Fruit fly (Drosophila melanogaster): ENCODE measurements around the gene GABA-B-R2.

DNA sequence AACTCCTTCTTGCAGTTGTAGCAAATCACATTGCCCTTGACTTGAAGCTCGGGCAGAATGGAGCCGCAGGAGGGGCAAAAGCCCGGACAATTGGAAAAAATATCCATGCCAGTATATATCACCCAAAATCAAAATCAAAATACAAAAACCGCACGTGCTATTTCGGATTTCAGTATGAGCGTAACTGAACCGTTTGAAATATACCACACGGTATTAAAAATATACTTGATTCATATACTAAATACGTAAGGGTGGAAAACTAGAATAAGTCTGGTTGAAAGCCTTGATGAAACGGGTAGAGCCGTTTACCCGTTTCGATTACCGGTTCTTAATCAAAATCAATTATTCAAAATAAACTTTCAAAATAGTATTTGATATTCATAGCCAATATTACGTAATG is 2.0 kb upstream of the GABA-B-R2 start, which contains the start of gene Polr1H:
- TF ChIP-seq CG12605 (GFP tag; IDR thresholded peaks at IDR 0.05) (no peak), CG9948 (tag; optimal IDR thresholded peaks at IDR 0.05) (no peak), CG10348 (GFP tag; IDR thresholded peaks at IDR 0.05) (no peak), CG4496 (GFP tag; IDR thresholded peaks at IDR 0.05) (no peak), CG17806 (tag; optimal IDR thresholded peaks at IDR 0.05) (no peak), EcR (GFP tag; optimal IDR thresholded peaks at IDR 0.05) (no peak), Ets98B (GFP tag; IDR thresholded peaks at IDR 0.05) (no peak), gl (tag; optimal IDR thresholded peaks at IDR 0.05) (no peak), CG34367 (tag; optimal IDR thresholded peaks at IDR 0.05) (no peak), Snoo (tag; optimal IDR thresholded peaks at IDR 0.05) (no peak), fd96Ca (GFP tag; IDR thresholded peaks at IDR 0.05) (no peak)
